Worm (Caenorhabditis elegans) whole organism, L4 larva: ENCODE data around the gene C18H9.5.

Source experiments
- T26A8.4 ChIP-seq: fragments of 200-800 bp; sonication (Bioruptor generic); IDR thresholded peaks from 2 replicates; pipeline ENCODE4 v1.3.6; 2022; ENCODE audit warnings: missing genetic modification characterization, missing compliant biosample characterization
- ZK546.5 ChIP-seq, 2 experiments: sonication (generic microtip); optimal IDR thresholded peaks; 2 replicates each; lab custom pipeline; 2017; ENCODE audit warnings: missing biosample characterization in 2 of 2, missing genetic modification characterization in 2 of 2
- ama-1 ChIP-seq: fragments of 150-350 bp; optimal IDR thresholded peaks from 2 replicates; lab custom pipeline; 2014; ENCODE audit warnings: inconsistent platforms, mixed read lengths
- arid-1 ChIP-seq: fragments of 200-800 bp; sonication (Bioruptor generic); conservative IDR thresholded peaks from 2 replicates; pipeline ENCODE4 v1.3.6; 2022; ENCODE audit warnings: missing genetic modification reagents, missing genetic modification characterization, missing compliant biosample characterization
- ceh-20 ChIP-seq: fragments of 200-800 bp; sonication (Bioruptor generic); IDR thresholded peaks from 2 replicates; pipeline ENCODE4 v1.3.6; 2022; ENCODE audit warnings: missing genetic modification reagents, missing genetic modification characterization, missing compliant biosample characterization
- ceh-44 ChIP-seq: fragments of 200-800 bp; sonication (Bioruptor generic); IDR thresholded peaks from 2 replicates; pipeline ENCODE4 v1.3.6; 2022; ENCODE audit warnings: missing genetic modification reagents, missing genetic modification characterization, missing compliant biosample characterization
- ces-1 ChIP-seq: fragments of 150-350 bp; sonication (generic microtip); optimal IDR thresholded peaks from 4 replicates; lab custom pipeline; 2014; ENCODE audit warnings: missing biosample characterization, missing genetic modification reagents, missing genetic modification characterization
- ctbp-1 ChIP-seq: fragments of 200-800 bp; sonication (Bioruptor generic); IDR thresholded peaks from 2 replicates; pipeline ENCODE4 v1.3.6; 2022; ENCODE audit warnings: missing genetic modification reagents, missing genetic modification characterization, missing compliant biosample characterization
- daf-16 ChIP-seq, 3 experiments: sonication (generic microtip); optimal IDR thresholded peaks; 2 replicates each; lab custom pipeline; 2016 to 2017; ENCODE audit warnings: missing genetic modification characterization in 3 of 3, missing genetic modification reagents in 3 of 3, mild to moderate bottlenecking in 2 of 3, missing compliant biosample characterization in 2 of 3, missing biosample characterization in 1 of 3, moderate library complexity in 1 of 3
- daf-19 ChIP-seq: fragments of 200-800 bp; sonication (Bioruptor generic); conservative IDR thresholded peaks from 2 replicates; pipeline ENCODE4 v1.3.6; 2022; ENCODE audit warnings: missing genetic modification characterization, missing compliant biosample characterization
- dmd-6 ChIP-seq: fragments of 200-800 bp; sonication (Bioruptor generic); IDR thresholded peaks from 2 replicates; pipeline ENCODE4 v1.3.6; 2022; ENCODE audit warnings: missing genetic modification reagents, missing genetic modification characterization, missing compliant biosample characterization
- dmd-9 ChIP-seq: fragments of 200-800 bp; sonication (Bioruptor generic); IDR thresholded peaks from 2 replicates; pipeline ENCODE4 v1.3.6; 2022; ENCODE audit warnings: missing genetic modification reagents, missing genetic modification characterization, missing compliant biosample characterization
- duxl-1 ChIP-seq: sonication (generic microtip); optimal IDR thresholded peaks from 2 replicates; lab custom pipeline; 2016; ENCODE audit warnings: mild to moderate bottlenecking, missing genetic modification characterization, moderate library complexity, missing compliant biosample characterization; ENCODE audit not compliant: poor library complexity
- dve-1 ChIP-seq: sonication (generic microtip); optimal IDR thresholded peaks from 2 replicates; lab custom pipeline; 2017; ENCODE audit warnings: antibody characterized with exemption, mild to moderate bottlenecking, missing genetic modification characterization, missing compliant biosample characterization; ENCODE audit not compliant: insufficient read depth
- egl-43 ChIP-seq: fragments of 200-800 bp; sonication (Bioruptor generic); IDR thresholded peaks from 2 replicates; pipeline ENCODE4 v1.3.6; 2022; ENCODE audit warnings: missing genetic modification reagents, missing genetic modification characterization, missing compliant biosample characterization
- fkh-10 ChIP-seq: fragments of 150-350 bp; optimal IDR thresholded peaks from 2 replicates; lab custom pipeline; 2014; ENCODE audit warnings: missing biosample characterization, missing genetic modification reagents, missing genetic modification characterization
- gei-8 ChIP-seq: fragments of 200-800 bp; sonication (Bioruptor generic); optimal IDR thresholded peaks from 2 replicates; lab custom pipeline; 2018; ENCODE audit warnings: mild to moderate bottlenecking, missing genetic modification characterization, missing compliant biosample characterization
- hif-1 ChIP-seq, 2 experiments: sonication (generic microtip); optimal IDR thresholded peaks; 2 replicates each; lab custom pipeline; 2016 to 2017; ENCODE audit warnings: missing compliant biosample characterization in 2 of 2, missing genetic modification characterization in 2 of 2, missing genetic modification reagents in 2 of 2, missing genotype in 2 of 2, mild to moderate bottlenecking in 1 of 2
- hlh-11 ChIP-seq: fragments of 200-800 bp; sonication (Bioruptor generic); optimal IDR thresholded peaks from 2 replicates; lab custom pipeline; 2018; ENCODE audit warnings: mild to moderate bottlenecking, missing genetic modification characterization, missing compliant biosample characterization
- hlh-30 ChIP-seq: sonication (generic microtip); optimal IDR thresholded peaks from 2 replicates; lab custom pipeline; 2017; ENCODE audit warnings: antibody characterized with exemption, mild to moderate bottlenecking, missing genetic modification characterization, missing compliant biosample characterization; ENCODE audit not compliant: insufficient read depth
- hmg-1.1 ChIP-seq: fragments of 200-800 bp; sonication (Bioruptor generic); IDR thresholded peaks from 2 replicates; pipeline ENCODE4 v1.3.6; 2022; ENCODE audit warnings: missing genetic modification reagents, missing genetic modification characterization, missing compliant biosample characterization
- jun-1 ChIP-seq: fragments of 150-350 bp; optimal IDR thresholded peaks from 2 replicates; lab custom pipeline; 2014; ENCODE audit warnings: missing biosample characterization, missing genetic modification reagents, missing genetic modification characterization
- lin-1 ChIP-seq: fragments of 200-800 bp; sonication (Bioruptor generic); IDR thresholded peaks from 2 replicates; pipeline ENCODE4 v1.3.6; 2022; ENCODE audit warnings: missing genetic modification reagents, missing genetic modification characterization, missing compliant biosample characterization
- lin-39 ChIP-seq: fragments of 150-350 bp; optimal IDR thresholded peaks from 2 replicates; lab custom pipeline; 2014; ENCODE audit warnings: missing biosample characterization, missing genetic modification reagents, missing genetic modification characterization
- lir-3 ChIP-seq: sonication (generic microtip); optimal IDR thresholded peaks from 2 replicates; lab custom pipeline; 2016; ENCODE audit warnings: mild to moderate bottlenecking, missing genetic modification characterization, missing compliant biosample characterization
- lsy-2 ChIP-seq, 2 experiments: fragments of 150-350 bp in 1 of 2; sonication (generic microtip) in 1 of 2; optimal IDR thresholded peaks; 2 replicates each; lab custom pipeline; 2014 to 2017; ENCODE audit warnings: missing biosample characterization in 2 of 2, missing genetic modification characterization in 2 of 2
- mdl-1 ChIP-seq, 2 experiments: fragments of 150-350 bp in 1 of 2; sonication (generic microtip) in 1 of 2; optimal IDR thresholded peaks; 2 replicates each; lab custom pipeline; 2014 to 2017; ENCODE audit warnings: missing biosample characterization in 2 of 2, missing genetic modification characterization in 2 of 2
- mep-1 ChIP-seq: fragments of 150-350 bp; sonication (generic microtip); optimal IDR thresholded peaks from 3 replicates; lab custom pipeline; 2014; ENCODE audit warnings: missing biosample characterization, missing genetic modification characterization
- mxl-2 ChIP-seq: fragments of 200-800 bp; sonication (Bioruptor generic); conservative IDR thresholded peaks from 2 replicates; pipeline ENCODE4 v1.3.6; 2022; ENCODE audit warnings: missing genetic modification reagents, missing genetic modification characterization, missing compliant biosample characterization
- nhr-111 ChIP-seq: fragments of 200-800 bp; sonication (Bioruptor generic); optimal IDR thresholded peaks from 2 replicates; lab custom pipeline; 2018; ENCODE audit warnings: mild to moderate bottlenecking, missing genetic modification characterization, missing compliant biosample characterization
- nhr-237 ChIP-seq: sonication (generic microtip); optimal IDR thresholded peaks from 2 replicates; lab custom pipeline; 2017; ENCODE audit warnings: missing biosample characterization, missing genetic modification characterization
- rbr-2 ChIP-seq: sonication (generic microtip); optimal IDR thresholded peaks from 2 replicates; lab custom pipeline; 2016; ENCODE audit warnings: missing genotype, missing genetic modification characterization, missing compliant biosample characterization
- saeg-2 ChIP-seq: fragments of 200-800 bp; sonication (Bioruptor generic); IDR thresholded peaks from 2 replicates; pipeline ENCODE4 v1.3.6; 2022; ENCODE audit warnings: missing genetic modification reagents, missing genetic modification characterization, missing compliant biosample characterization
- tag-97 ChIP-seq: fragments of 200-800 bp; sonication (Bioruptor generic); IDR thresholded peaks from 2 replicates; pipeline ENCODE4 v1.3.6; 2022; ENCODE audit warnings: missing genetic modification characterization, missing compliant biosample characterization
- tra-1 ChIP-seq: fragments of 200-800 bp; sonication (Bioruptor generic); IDR thresholded peaks from 2 replicates; pipeline ENCODE4 v1.3.6; 2022; ENCODE audit warnings: missing genetic modification reagents, missing genetic modification characterization, missing compliant biosample characterization
- unc-62 ChIP-seq, 3 experiments: fragments of 150-350 bp in 1 of 3; sonication (generic microtip); optimal IDR thresholded peaks in 2 of 3; peaks in 1 of 3; 1 replicate in 1 of 3; 2 replicates in 2 of 3; lab custom pipeline; 2014 to 2017; ENCODE audit warnings: missing biosample characterization in 3 of 3, missing genetic modification characterization in 3 of 3, missing genetic modification reagents in 3 of 3, missing genotype in 1 of 3
- zfp-2 ChIP-seq: sonication (generic microtip); optimal IDR thresholded peaks from 2 replicates; lab custom pipeline; 2016; ENCODE audit warnings: mild to moderate bottlenecking, missing genetic modification characterization, missing compliant biosample characterization
- ztf-11 ChIP-seq: fragments of 150-350 bp; optimal IDR thresholded peaks from 2 replicates; lab custom pipeline; 2014; ENCODE audit warnings: missing biosample characterization, missing genetic modification characterization

The C18H9.5 gene

DNA sequence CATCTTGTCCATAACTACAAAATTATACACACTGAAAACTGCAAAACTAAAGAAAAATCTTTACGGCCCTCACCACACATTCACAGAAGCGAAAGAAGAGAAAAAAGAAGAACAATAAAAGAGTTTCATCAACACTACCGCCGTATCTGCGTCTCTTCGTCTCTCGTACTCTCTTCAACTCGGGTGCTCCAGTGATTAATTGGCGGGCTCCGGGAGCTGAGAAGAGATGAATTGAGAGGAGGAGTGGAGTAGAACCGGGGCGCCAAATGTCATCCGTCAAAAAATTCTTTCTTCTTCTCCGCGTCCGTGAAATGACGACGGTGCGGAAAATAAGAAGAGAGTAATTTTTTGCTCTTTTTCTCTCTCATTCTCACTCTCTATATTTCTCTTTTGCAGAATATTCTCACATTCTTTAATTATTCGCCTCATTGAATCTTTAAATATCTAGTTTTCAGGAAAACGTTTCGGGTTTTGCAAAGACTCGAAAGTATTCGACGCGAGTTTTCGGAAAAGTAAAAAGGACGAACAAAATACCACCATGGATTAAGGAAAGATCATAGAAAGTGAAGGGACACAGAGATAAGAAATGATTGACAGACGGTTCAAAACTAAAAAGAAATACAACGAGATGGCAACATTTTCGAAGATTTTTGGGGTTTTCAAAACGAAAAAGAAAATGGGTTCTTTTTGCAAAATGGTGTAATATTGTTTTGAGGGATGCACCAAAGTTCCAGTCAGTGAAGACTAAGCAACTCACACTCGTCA, 12.3 kb upstream of the C18H9.5 start:
- TF ChIP-seq mxl-2 (no peak), hlh-11 (tag; lab: Kevin White, UChicago) (peak; percentile 29), mep-1 (peak; percentile 20), ceh-44 (GFP tag; lab: Robert Waterston, UW) (no peak), arid-1 (no peak), ces-1 (GFP tag; lab: Kevin White, UChicago) (no peak), nhr-111 (no peak), lin-39 (tag; lab: Kevin White, UChicago) (no peak), egl-43 (GFP tag; lab: Robert Waterston, UW) (0 out of 2 replicates have a peak, but pooled peaks have one; percentile 35), jun-1 (tag; lab: Kevin White, UChicago) (no peak), dmd-9 (no peak), lir-3 (tag; lab: Kevin White, UChicago) (no peak), nhr-237 (tag; lab: Kevin White, UChicago) (no peak), hif-1 (tag; optimal IDR thresholded peaks at IDR 0.05; lab: Kevin White, UChicago) (peak in 1 of 2 experiments; percentile 28), hlh-30 (tag; lab: Kevin White, UChicago) (no peak), fkh-10 (no peak), daf-16 (GFP tag; optimal IDR thresholded peaks at IDR 0.05; lab: Kevin White, UChicago) (peak in 1 of 2 experiments; percentile 58), daf-16 (tag; optimal IDR thresholded peaks at IDR 0.05; lab: Kevin White, UChicago) (no peak), rbr-2 (peak; percentile 7), mdl-1 (tag; optimal IDR thresholded peaks at IDR 0.05; lab: Kevin White, UChicago) (no peak), saeg-2 (no peak), T26A8.4 (GFP tag; lab: Robert Waterston, UW) (no peak), ctbp-1 (GFP tag; lab: Robert Waterston, UW) (0 out of 2 replicates have a peak, but pooled peaks have one; percentile 45), dve-1 (tag; lab: Kevin White, UChicago) (no peak), ceh-20 (GFP tag; lab: Robert Waterston, UW) (peak; percentile 66; the same call in 1 of the 2 replicates), tra-1 (GFP tag; lab: Robert Waterston, UW) (no peak), ZK546.5 (tag; optimal IDR thresholded peaks at IDR 0.05; lab: Kevin White, UChicago) (no peak), lsy-2 (tag; optimal IDR thresholded peaks at IDR 0.05; lab: Kevin White, UChicago) (peak in 1 of 2 experiments; percentile 51), dmd-6 (GFP tag; lab: Robert Waterston, UW) (0 out of 2 replicates have a peak, but pooled peaks have one; percentile 18), duxl-1 (tag; lab: Kevin White, UChicago) (no peak), hmg-1.1 (GFP tag; lab: Robert Waterston, UW) (no peak)

DNA sequence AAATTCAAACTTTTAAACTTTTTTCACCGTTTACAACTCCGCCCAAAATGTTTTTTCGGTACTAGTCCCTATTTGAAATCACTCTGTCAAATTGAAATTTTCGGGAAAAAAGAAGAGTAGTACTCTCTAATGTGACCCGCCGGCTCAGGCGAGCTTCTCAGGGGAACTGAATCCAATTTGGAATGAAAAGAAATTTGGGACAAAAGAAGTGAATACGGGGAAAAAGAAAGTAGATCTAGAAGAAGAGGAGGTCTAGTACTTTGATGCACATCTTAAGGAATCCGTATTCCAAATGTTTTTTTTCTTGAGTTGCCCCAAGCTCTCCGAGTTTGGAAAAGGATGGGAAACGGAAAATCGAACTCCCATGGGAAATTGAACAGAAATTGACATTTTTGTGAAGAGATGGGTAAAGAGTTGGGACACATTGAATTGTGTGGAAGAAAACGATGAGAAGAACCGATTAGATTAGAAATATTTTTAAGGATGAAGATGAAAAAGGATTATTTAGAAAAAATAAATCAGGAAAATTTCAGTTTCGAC, 11.3 kb upstream of the C18H9.5 start:
- TF ChIP-seq dve-1 (tag; lab: Kevin White, UChicago) = no peak
- TF ChIP-seq fkh-10 = peak; percentile 39
- TF ChIP-seq lin-1 (GFP tag; lab: Robert Waterston, UW) = no peak
- TF ChIP-seq T26A8.4 (GFP tag; lab: Robert Waterston, UW) = no peak
- no peak for TF ChIP-seq ceh-44 (GFP tag; lab: Robert Waterston, UW)
- TF ChIP-seq nhr-111 = no peak
- TF ChIP-seq zfp-2 (tag; lab: Kevin White, UChicago) = no peak
- TF ChIP-seq daf-19 (GFP tag; lab: Robert Waterston, UW) = no peak
- TF ChIP-seq ama-1 (lab: Kevin White, UChicago) = no peak
- TF ChIP-seq tag-97 = no peak
- TF ChIP-seq ztf-11 (tag; lab: Kevin White, UChicago) = no peak
- TF ChIP-seq ctbp-1 (GFP tag; lab: Robert Waterston, UW) = 0 out of 2 replicates have a peak, but pooled peaks have one; percentile 16
- no peak for TF ChIP-seq gei-8 (GFP tag; lab: Kevin White, UChicago)
- peak in 1 of 2 experiments; percentile 67 for TF ChIP-seq unc-62 (GFP tag; optimal IDR thresholded peaks at IDR 0.05 in 1 of 2; lab: Kevin White, UChicago)
- no peak for TF ChIP-seq unc-62 (tag; optimal IDR thresholded peaks at IDR 0.05; lab: Kevin White, UChicago)
- no peak for TF ChIP-seq saeg-2
